Fruit fly (Drosophila melanogaster) whole organism, prepupa: ENCODE measurements around the gene Tsr1.

Source experiments
- Blimp-1 ChIP-seq: fragments of 200-800 bp; sonication (Bioruptor generic); optimal IDR thresholded peaks from 3 replicates; lab custom pipeline; 2017; ENCODE audit warnings: missing biosample characterization, missing genetic modification characterization, mild to moderate bottlenecking, moderate library complexity, missing genetic modification reagents
- CG10631 ChIP-seq: fragments of 200-800 bp; sonication (Bioruptor generic); optimal IDR thresholded peaks from 2 replicates; lab custom pipeline; 2016; ENCODE audit warnings: missing biosample characterization, missing genetic modification characterization
- CG11762 ChIP-seq: fragments of 200-800 bp; sonication (Bioruptor generic); optimal IDR thresholded peaks from 3 replicates; lab custom pipeline; 2016; ENCODE audit warnings: missing biosample characterization, missing genetic modification characterization; ENCODE audit not compliant: insufficient read depth
- CG15336 ChIP-seq: fragments of 200-800 bp; sonication (Bioruptor generic); IDR thresholded peaks from 2 replicates; pipeline ENCODE4 v1.3.6; 2022; ENCODE audit warnings: missing biosample characterization, missing genetic modification characterization
- CG16779 ChIP-seq: fragments of 200-800 bp; sonication (Bioruptor generic); optimal IDR thresholded peaks from 3 replicates; lab custom pipeline; 2017; ENCODE audit warnings: missing biosample characterization, mild to moderate bottlenecking, missing genetic modification characterization
- CG3032 ChIP-seq: fragments of 200-800 bp; optimal IDR thresholded peaks from 2 replicates; lab custom pipeline; 2019; ENCODE audit warnings: missing biosample characterization, mild to moderate bottlenecking, missing genetic modification characterization, moderate library complexity
- CG34406 ChIP-seq: fragments of 200-800 bp; sonication (Bioruptor generic); optimal IDR thresholded peaks from 3 replicates; lab custom pipeline; 2016; ENCODE audit warnings: missing biosample characterization, missing genetic modification characterization
- CG3919 ChIP-seq: fragments of 200-800 bp; sonication (Bioruptor generic); optimal IDR thresholded peaks from 3 replicates; lab custom pipeline; 2016; ENCODE audit warnings: missing biosample characterization, missing genetic modification characterization
- CG4318 ChIP-seq: fragments of 200-800 bp; sonication (Bioruptor generic); optimal IDR thresholded peaks from 3 replicates; lab custom pipeline; 2017; ENCODE audit warnings: missing biosample characterization, mild to moderate bottlenecking, missing genetic modification characterization
- CG6163 ChIP-seq: fragments of 200-800 bp; sonication (Bioruptor generic); IDR thresholded peaks from 3 replicates; pipeline ENCODE4 v1.3.6; 2022; ENCODE audit warnings: missing biosample characterization, missing genetic modification characterization
- CG6276 ChIP-seq: fragments of 200-800 bp; sonication (Bioruptor generic); optimal IDR thresholded peaks from 2 replicates; lab custom pipeline; 2017; ENCODE audit warnings: missing biosample characterization, mild to moderate bottlenecking, missing genetic modification characterization
- CG7368 ChIP-seq: fragments of 200-800 bp; sonication (Bioruptor generic); optimal IDR thresholded peaks from 3 replicates; lab custom pipeline; 2016; ENCODE audit warnings: missing biosample characterization, missing genetic modification characterization
- CG8119 ChIP-seq: fragments of 200-800 bp; sonication (Bioruptor generic); IDR thresholded peaks from 3 replicates; pipeline ENCODE4 v1.3.6; 2022; ENCODE audit warnings: missing biosample characterization, missing genetic modification characterization
- CG8319 ChIP-seq: fragments of 200-800 bp; sonication (Bioruptor generic); optimal IDR thresholded peaks from 3 replicates; lab custom pipeline; 2016; ENCODE audit warnings: missing biosample characterization, missing genetic modification characterization
- CG9139 ChIP-seq: fragments of 200-800 bp; sonication (Bioruptor generic); optimal IDR thresholded peaks from 3 replicates; lab custom pipeline; 2017; ENCODE audit warnings: missing biosample characterization, mild to moderate bottlenecking, missing genetic modification characterization
- Eip75B ChIP-seq: fragments of 200-800 bp; sonication (Bioruptor generic); optimal IDR thresholded peaks from 3 replicates; lab custom pipeline; 2016; ENCODE audit warnings: missing biosample characterization, missing genetic modification characterization
- Eip78C ChIP-seq: fragments of 200-800 bp; sonication (Bioruptor generic); peaks from one replicate; lab custom pipeline; 2016; ENCODE audit warnings: missing biosample characterization, missing genetic modification characterization
- Eip93F ChIP-seq: fragments of 200-800 bp; sonication (Bioruptor generic); optimal IDR thresholded peaks from 2 replicates; lab custom pipeline; 2016; ENCODE audit warnings: missing biosample characterization, mild to moderate bottlenecking, missing genetic modification characterization
- Ets21C ChIP-seq: fragments of 200-800 bp; sonication (Bioruptor generic); optimal IDR thresholded peaks from 3 replicates; lab custom pipeline; 2016; ENCODE audit warnings: missing biosample characterization, missing genetic modification characterization
- Gug ChIP-seq: fragments of 200-800 bp; sonication (Bioruptor generic); IDR thresholded peaks from 2 replicates; pipeline ENCODE4 v1.3.6; 2022; ENCODE audit warnings: missing biosample characterization, missing genetic modification characterization
- Hr38 ChIP-seq: sonication (Bioruptor generic); optimal IDR thresholded peaks from 2 replicates; lab custom pipeline; 2016; ENCODE audit warnings: missing biosample characterization, missing genetic modification characterization
- Hr4 ChIP-seq: fragments of 200-800 bp; sonication (Bioruptor generic); optimal IDR thresholded peaks from 3 replicates; lab custom pipeline; 2016; ENCODE audit warnings: missing biosample characterization, missing genetic modification characterization
- Met ChIP-seq: fragments of 200-800 bp; sonication (Bioruptor generic); optimal IDR thresholded peaks from 3 replicates; lab custom pipeline; 2016; ENCODE audit warnings: missing biosample characterization, missing genetic modification characterization
- OdsH ChIP-seq: fragments of 200-800 bp; sonication (Bioruptor generic); optimal IDR thresholded peaks from 3 replicates; lab custom pipeline; 2016; ENCODE audit warnings: missing biosample characterization, missing genetic modification characterization
- Smox ChIP-seq: fragments of 200-800 bp; sonication (Bioruptor generic); optimal IDR thresholded peaks from 3 replicates; lab custom pipeline; 2016; ENCODE audit warnings: missing biosample characterization, missing genetic modification characterization
- Sox15 ChIP-seq: fragments of 200-800 bp; sonication (Bioruptor generic); optimal IDR thresholded peaks from 3 replicates; lab custom pipeline; 2016; ENCODE audit warnings: missing biosample characterization, missing genetic modification characterization
- acj6 ChIP-seq: fragments of 200-800 bp; sonication (Bioruptor generic); optimal IDR thresholded peaks from 3 replicates; lab custom pipeline; 2016; ENCODE audit warnings: missing biosample characterization, missing genetic modification characterization
- eg ChIP-seq: fragments of 200-800 bp; sonication (Bioruptor generic); IDR thresholded peaks from 3 replicates; pipeline ENCODE4 v1.3.6; 2022; ENCODE audit warnings: missing biosample characterization, missing genetic modification characterization
- esn ChIP-seq: fragments of 200-800 bp; sonication (Bioruptor generic); optimal IDR thresholded peaks from 2 replicates; lab custom pipeline; 2016; ENCODE audit warnings: missing biosample characterization, mild to moderate bottlenecking, missing genetic modification characterization, moderate library complexity
- fkh ChIP-seq: fragments of 200-800 bp; sonication (Bioruptor generic); optimal IDR thresholded peaks from 3 replicates; lab custom pipeline; 2017; ENCODE audit warnings: missing biosample characterization, mild to moderate bottlenecking, missing genetic modification characterization, moderate library complexity
- lz ChIP-seq: fragments of 200-800 bp; sonication (Bioruptor generic); optimal IDR thresholded peaks from 3 replicates; lab custom pipeline; 2016; ENCODE audit warnings: missing biosample characterization, missing genetic modification characterization
- net ChIP-seq: fragments of 200-800 bp; sonication (Bioruptor generic); optimal IDR thresholded peaks from 3 replicates; lab custom pipeline; 2016; ENCODE audit warnings: missing biosample characterization, missing genetic modification characterization
- pdm3 ChIP-seq: fragments of 200-800 bp; sonication (Bioruptor generic); optimal IDR thresholded peaks from 3 replicates; lab custom pipeline; 2016; ENCODE audit warnings: missing biosample characterization, missing genetic modification characterization
- vri ChIP-seq: fragments of 200-800 bp; sonication (Bioruptor generic); optimal IDR thresholded peaks from 3 replicates; lab custom pipeline; 2016; ENCODE audit warnings: missing biosample characterization, mild to moderate bottlenecking, missing genetic modification characterization

The Tsr1 gene

DNA sequence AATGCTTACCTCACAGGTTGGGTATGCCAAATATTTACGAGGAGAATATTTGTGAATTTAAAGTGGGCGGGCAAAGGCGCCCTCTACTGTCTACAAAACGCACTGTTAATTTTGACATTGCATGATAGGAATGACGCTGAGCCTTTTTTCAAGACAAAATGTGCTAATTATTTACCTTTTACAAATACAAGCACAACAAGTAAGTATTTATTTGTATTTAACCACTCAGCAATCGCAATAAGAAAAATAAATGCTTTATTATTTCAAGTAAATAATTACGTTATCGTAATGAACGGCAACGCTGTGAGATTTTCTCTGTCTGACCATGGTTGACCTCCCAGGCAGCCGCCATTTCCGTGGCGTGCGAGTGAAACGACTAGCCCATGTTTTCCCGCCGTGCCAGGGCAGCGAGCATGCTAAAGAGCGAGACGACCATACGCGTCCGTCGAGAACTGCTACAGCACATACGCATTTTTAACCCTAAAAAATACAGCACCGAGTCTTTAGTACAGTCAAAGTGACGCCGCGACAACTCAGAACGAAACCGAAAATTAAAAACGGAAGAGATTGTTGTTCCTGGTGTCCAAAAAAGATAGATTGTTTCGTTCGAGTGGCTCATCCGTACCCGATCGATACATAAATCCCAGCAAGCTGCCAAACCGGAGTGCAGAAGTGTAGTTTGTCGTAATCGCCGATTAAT, 49.2 kb upstream of the Tsr1 start, which contains the start of the genes CG12974 and pzg (continued):
- TF ChIP-seq Sox15 (GFP tag; lab: Kevin White, UChicago) (peak; percentile 41), acj6 (GFP tag; lab: Kevin White, UChicago) (peak; percentile 48), CG8119 (GFP tag; lab: Robert Waterston, UW) (no peak), Hr38 (GFP tag; lab: Kevin White, UChicago) (no peak), Eip75B (GFP tag; lab: Kevin White, UChicago) (peak; percentile 44), CG16779 (no peak), Met (GFP tag; lab: Kevin White, UChicago) (no peak), CG8319 (GFP tag; lab: Kevin White, UChicago) (peak; percentile 13), CG6163 (GFP tag; lab: Robert Waterston, UW) (peak; percentile 55; the same call in 1 of the 3 replicates), pdm3 (peak; percentile 61), CG10631 (peak; percentile 33), CG6276 (no peak), Smox (peak; percentile 44), Blimp-1 (GFP tag; lab: Kevin White, UChicago) (peak; percentile 56)

DNA sequence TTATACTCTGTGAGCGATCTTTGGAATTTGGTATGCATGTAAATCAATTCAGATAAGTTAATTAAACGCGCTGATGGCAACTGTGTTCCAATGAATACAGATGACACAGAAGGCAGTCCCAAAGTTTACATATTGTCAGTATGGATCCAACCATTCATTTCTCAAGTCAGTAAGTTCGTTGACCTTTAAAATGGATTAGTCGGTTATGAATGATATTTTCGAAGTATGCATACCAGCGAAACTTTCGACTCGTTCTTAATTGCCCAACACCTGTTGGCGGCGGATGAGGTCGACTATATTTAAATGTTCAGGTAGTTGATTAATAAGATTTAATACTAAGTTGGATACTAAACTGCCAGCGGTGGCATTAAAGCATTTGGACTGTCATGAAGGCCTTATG, 44.7 kb upstream of the Tsr1 start:
- TF ChIP-seq fkh (no peak), Eip78C (GFP tag; lab: Kevin White, UChicago) (peak; percentile 2)

- TF ChIP-seq CG4318 (GFP tag; lab: Kevin White, UChicago): no peak
- no peak for TF ChIP-seq Ets21C
- TF ChIP-seq CG3032: no peak
- TF ChIP-seq eg (GFP tag; lab: Robert Waterston, UW): no peak
- no peak for TF ChIP-seq Gug
- TF ChIP-seq, all 60 proteins: peak for 0
Observed at dm6 chr3L:21291055-21291454, 44.0 kb upstream of the Tsr1 start.

DNA sequence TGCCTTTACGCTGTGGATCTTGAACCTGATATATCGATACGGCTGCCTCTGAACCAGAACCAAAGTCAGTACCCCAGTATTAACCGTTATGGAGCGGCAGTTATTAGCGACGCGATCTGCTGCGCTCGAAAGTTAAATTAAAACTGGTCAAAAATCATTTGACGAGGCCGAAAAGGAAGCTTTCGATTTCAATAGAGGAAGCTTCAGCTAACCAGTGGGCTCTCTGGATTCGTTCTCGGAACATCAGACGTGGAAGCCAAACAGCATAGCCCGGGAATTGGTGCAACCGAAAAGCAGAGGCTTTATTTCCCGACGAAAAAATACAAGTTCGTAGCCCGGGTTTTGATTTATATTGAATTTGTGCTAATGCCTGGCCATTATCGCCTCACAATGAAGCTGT, 42.3 kb upstream of the Tsr1 start, which contains the start of gene Cpr78Ca:
TSS of gene Cpr78Ca (minus strand) at position 101 of the 400 bp plus-strand sequence.
- TF ChIP-seq CG8119 (GFP tag; lab: Robert Waterston, UW) (no peak), CG9139 (GFP tag; lab: Kevin White, UChicago) (no peak), CG11762 (GFP tag; lab: Kevin White, UChicago) (no peak)

DNA sequence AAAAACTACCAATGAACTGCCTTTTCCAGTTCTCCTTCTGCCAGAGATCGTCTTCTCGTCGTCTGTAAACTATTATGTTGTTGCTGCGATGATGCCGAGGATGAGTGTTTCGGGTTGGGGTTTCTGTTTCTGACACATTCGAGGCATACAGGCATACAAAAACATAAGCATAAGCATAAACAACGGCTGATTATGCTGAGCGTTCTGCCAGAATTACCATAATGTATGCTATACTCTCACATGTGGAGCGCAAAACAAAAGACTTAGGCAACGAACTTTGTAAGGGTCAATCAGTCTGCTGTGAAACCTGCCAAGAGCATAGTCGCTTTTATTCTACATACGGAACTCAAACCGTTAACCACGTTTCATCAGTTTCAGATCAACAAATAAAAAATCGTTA, 40.8 kb upstream of the Tsr1 start, which contains the start of gene Cpr78Cb:
TSS of gene Cpr78Cb (plus strand) at position 291 of the 400 bp plus-strand sequence.
- TF ChIP-seq CG16779: no peak
- TF ChIP-seq net (GFP tag; lab: Kevin White, UChicago): no peak
- no peak for TF ChIP-seq lz (GFP tag; lab: Kevin White, UChicago)
- TF ChIP-seq CG9139 (GFP tag; lab: Kevin White, UChicago): no peak
- TF ChIP-seq CG6276: no peak
- no peak for TF ChIP-seq Gug
- no peak for TF ChIP-seq CG4318 (GFP tag; lab: Kevin White, UChicago)
- no peak for TF ChIP-seq CG15336
- TF ChIP-seq OdsH (GFP tag; lab: Kevin White, UChicago): no peak
- TF ChIP-seq vri (GFP tag; lab: Kevin White, UChicago): no peak
- no peak for TF ChIP-seq Eip93F
- no peak for TF ChIP-seq CG34406 (GFP tag; lab: Kevin White, UChicago)
- no peak for TF ChIP-seq esn
- TF ChIP-seq CG3919 (GFP tag; lab: Kevin White, UChicago): no peak
- no peak for TF ChIP-seq CG7368 (GFP tag; lab: Kevin White, UChicago)
- no peak for TF ChIP-seq fkh
- TF ChIP-seq eg (GFP tag; lab: Robert Waterston, UW): no peak
- no peak for TF ChIP-seq Hr4 (GFP tag; lab: Kevin White, UChicago)
- TF ChIP-seq Sox15 (GFP tag; lab: Kevin White, UChicago): no peak
